Fruit fly (Drosophila melanogaster) Kc167 (cell line): ENCODE data around the gene CG6511.

Experiments used
- Myc ChIP-seq: fragments of >200 bp; optimal IDR thresholded peaks from 2 replicates; lab custom pipeline; 2017; ENCODE audit warnings: missing external identifiers
- Sin3A ChIP-seq: fragments of >200 bp; optimal IDR thresholded peaks from 2 replicates; lab custom pipeline; 2018; ENCODE audit warnings: missing external identifiers
- h ChIP-seq: fragments of >200 bp; optimal IDR thresholded peaks from 3 replicates; lab custom pipeline; 2018; ENCODE audit warnings: missing external identifiers
- psq ChIP-seq: fragments of >200 bp; optimal IDR thresholded peaks from 2 replicates; lab custom pipeline; 2017; ENCODE audit warnings: missing external identifiers

- no peak for TF ChIP-seq Myc (lab: Kevin White, UChicago)
- TF ChIP-seq Sin3A (lab: Kevin White, UChicago): no peak
- TF ChIP-seq psq: no peak
- TF ChIP-seq h (lab: Kevin White, UChicago): no peak
Observed at dm6 chr3L:8684419-8685081, 36.6 kb upstream of the CG6511 start.
